Worm (Caenorhabditis elegans) whole organism, early embryonic: ENCODE data around the gene drd-50.

Source experiments
- B0310.2 ChIP-seq: sonication (generic microtip); optimal IDR thresholded peaks from 2 replicates; lab custom pipeline; 2016; ENCODE audit warnings: mild to moderate bottlenecking, missing genetic modification characterization, missing compliant biosample characterization
- F13C5.2 ChIP-seq: sonication (generic microtip); optimal IDR thresholded peaks from 2 replicates; lab custom pipeline; 2017; ENCODE audit warnings: mild to moderate bottlenecking, missing genetic modification characterization, inconsistent platforms, missing compliant biosample characterization
- aly-1 ChIP-seq: sonication (generic microtip); optimal IDR thresholded peaks from 2 replicates; lab custom pipeline; 2016; ENCODE audit warnings: missing genetic modification characterization, missing compliant biosample characterization
- ama-1 ChIP-seq: fragments of 150-350 bp; optimal IDR thresholded peaks from 2 replicates; lab custom pipeline; 2014
- ceh-13 ChIP-seq: fragments of 200-800 bp; sonication (Bioruptor generic); optimal IDR thresholded peaks from 2 replicates; lab custom pipeline; 2018; ENCODE audit warnings: mild to moderate bottlenecking, missing genetic modification characterization, missing compliant biosample characterization
- ceh-36 ChIP-seq: sonication (generic microtip); optimal IDR thresholded peaks from 2 replicates; lab custom pipeline; 2016; ENCODE audit warnings: missing genetic modification characterization, inconsistent platforms, missing compliant biosample characterization
- flt-1 ChIP-seq: fragments of 200-800 bp; sonication (Bioruptor generic); IDR thresholded peaks from 2 replicates; pipeline ENCODE4 v1.3.6; 2022; ENCODE audit warnings: missing genetic modification characterization, missing compliant biosample characterization
- hmg-4 ChIP-seq: fragments of 200-800 bp; sonication (Bioruptor generic); optimal IDR thresholded peaks from 2 replicates; lab custom pipeline; 2018; ENCODE audit warnings: mild to moderate bottlenecking, missing genetic modification characterization, missing compliant biosample characterization
- hnd-1 ChIP-seq: sonication (generic microtip); optimal IDR thresholded peaks from 2 replicates; lab custom pipeline; 2016; ENCODE audit warnings: missing genetic modification characterization, missing compliant biosample characterization
- pes-1 ChIP-seq: fragments of 200-800 bp; sonication (Bioruptor generic); IDR thresholded peaks from 2 replicates; pipeline ENCODE4 v1.3.6; 2022; ENCODE audit warnings: missing genetic modification reagents, missing genetic modification characterization, missing compliant biosample characterization
- tbx-37 ChIP-seq: fragments of 200-800 bp; sonication (Bioruptor generic); conservative IDR thresholded peaks from 2 replicates; pipeline ENCODE4 v1.3.6; 2022; ENCODE audit warnings: missing genetic modification reagents, missing genetic modification characterization, missing compliant biosample characterization
- tra-4 ChIP-seq: sonication (generic microtip); optimal IDR thresholded peaks from 2 replicates; lab custom pipeline; 2017; ENCODE audit warnings: missing genetic modification characterization, missing compliant biosample characterization

DNA sequence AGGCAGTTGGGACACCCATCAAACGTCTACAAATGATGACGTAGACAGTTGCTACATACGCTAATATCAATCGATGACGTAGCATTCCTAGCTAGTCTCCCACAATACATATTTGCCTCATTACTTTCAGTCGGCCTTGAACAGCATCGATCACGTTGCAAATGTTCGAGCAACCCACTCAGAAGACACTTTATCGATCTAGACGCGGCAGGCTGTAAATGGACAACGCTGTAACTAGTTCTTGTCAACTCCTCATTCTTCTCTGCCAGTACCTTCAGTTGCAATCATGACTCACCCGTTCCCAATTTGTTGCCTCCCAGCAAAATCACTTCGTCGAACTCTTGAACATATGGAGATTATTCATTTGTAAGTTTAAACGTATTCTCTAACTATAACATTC lies 45.5 kb upstream of the drd-50 start, which contains the start of gene pqn-75:
- TF ChIP-seq F13C5.2 (no peak), hnd-1 (tag; lab: Kevin White, UChicago) (no peak), flt-1 (GFP tag; lab: Robert Waterston, UW) (no peak), aly-1 (tag; lab: Kevin White, UChicago) (no peak), ceh-36 (tag; lab: Kevin White, UChicago) (no peak), tra-4 (tag; lab: Kevin White, UChicago) (no peak), ama-1 (lab: Kevin White, UChicago) (no peak), hmg-4 (GFP tag; lab: Kevin White, UChicago) (no peak), ceh-13 (GFP tag; lab: Kevin White, UChicago) (no peak), B0310.2 (tag; lab: Kevin White, UChicago) (no peak), pes-1 (GFP tag; lab: Robert Waterston, UW) (no peak), tbx-37 (no peak)
